Fruit fly (Drosophila melanogaster) whole organism, wandering third instar larva: ENCODE results near the gene Pnn.

Source experiments
- Abd-B ChIP-seq: fragments of >200 bp; optimal IDR thresholded peaks from 2 replicates; lab custom pipeline; 2017; ENCODE audit warnings: missing biosample characterization, missing genetic modification characterization
- CG32264 ChIP-seq: fragments of 200-800 bp; sonication (Bioruptor generic); optimal IDR thresholded peaks from 2 replicates; lab custom pipeline; 2016; ENCODE audit warnings: missing biosample characterization, missing genetic modification characterization
- CG9705 ChIP-seq: fragments of 200-800 bp; sonication (Bioruptor generic); optimal IDR thresholded peaks from 2 replicates; lab custom pipeline; 2018; ENCODE audit warnings: missing biosample characterization, mild to moderate bottlenecking, missing genetic modification characterization
- CrebA ChIP-seq: fragments of 200-800 bp; sonication (Bioruptor generic); optimal IDR thresholded peaks from 2 replicates; lab custom pipeline; 2016; ENCODE audit warnings: missing biosample characterization, mild to moderate bottlenecking, missing genetic modification characterization, borderline replicate concordance
- Dfd ChIP-seq: fragments of >200 bp; optimal IDR thresholded peaks from 2 replicates; lab custom pipeline; 2017; ENCODE audit warnings: missing biosample characterization, missing genetic modification characterization
- Dif ChIP-seq: fragments of 200-275, 200-300 bp; sonication (Bioruptor generic); optimal IDR thresholded peaks from 2 replicates; lab custom pipeline; 2018; ENCODE audit warnings: missing biosample characterization, missing genetic modification characterization; ENCODE audit not compliant: partially characterized antibody
- GATAd ChIP-seq: sonication (Bioruptor generic); optimal IDR thresholded peaks from 2 replicates; lab custom pipeline; 2016; ENCODE audit warnings: missing biosample characterization, missing genetic modification characterization
- HLH106 ChIP-seq: fragments of 200-800 bp; optimal IDR thresholded peaks from 3 replicates; lab custom pipeline; 2019; ENCODE audit warnings: missing biosample characterization, mild to moderate bottlenecking, missing genetic modification characterization, moderate library complexity
- Hnf4 ChIP-seq: fragments of 200-800 bp; sonication (Bioruptor generic); optimal IDR thresholded peaks from 2 replicates; lab custom pipeline; 2016; ENCODE audit warnings: missing biosample characterization, mild to moderate bottlenecking, missing genetic modification characterization
- Hr78 ChIP-seq: fragments of >200 bp; optimal IDR thresholded peaks from 2 replicates; lab custom pipeline; 2017; ENCODE audit warnings: missing biosample characterization, missing genetic modification characterization
- Hr83 ChIP-seq: fragments of 200-300 bp; sonication (Bioruptor generic); optimal IDR thresholded peaks from 2 replicates; lab custom pipeline; 2016; ENCODE audit warnings: missing biosample characterization, mild to moderate bottlenecking, missing genetic modification characterization, moderate library complexity; ENCODE audit not compliant: poor library complexity, severe bottlenecking
- Jra ChIP-seq: sonication (Bioruptor generic); optimal IDR thresholded peaks from 2 replicates; lab custom pipeline; 2016; ENCODE audit warnings: missing biosample characterization, missing genetic modification characterization
- Mio ChIP-seq: sonication (Bioruptor generic); optimal IDR thresholded peaks from 2 replicates; lab custom pipeline; 2016; ENCODE audit warnings: missing biosample characterization, missing genetic modification characterization
- Myc ChIP-seq: fragments of >200 bp; optimal IDR thresholded peaks from 2 replicates; lab custom pipeline; 2017
- N ChIP-seq: fragments of >200 bp; optimal IDR thresholded peaks from 2 replicates; lab custom pipeline; 2018; ENCODE audit warnings: missing biosample characterization, missing external identifiers, missing genetic modification characterization
- OdsH ChIP-seq: fragments of 200-800 bp; sonication (Bioruptor generic); optimal IDR thresholded peaks from 2 replicates; lab custom pipeline; 2016; ENCODE audit warnings: missing biosample characterization, mild to moderate bottlenecking, missing genetic modification characterization
- Rel ChIP-seq, 2 experiments: fragments of 200-800 bp; sonication (Bioruptor generic) in 1 of 2; optimal IDR thresholded peaks; 2 replicates in 1 of 2; 3 replicates in 1 of 2; lab custom pipeline; 2016 to 2019; ENCODE audit warnings: mild to moderate bottlenecking in 2 of 2, missing biosample characterization in 2 of 2, missing genetic modification characterization in 2 of 2, moderate library complexity in 1 of 2
- Sp1 ChIP-seq: fragments of 200-800 bp; sonication (Bioruptor generic); optimal IDR thresholded peaks from 3 replicates; lab custom pipeline; 2019; ENCODE audit warnings: missing biosample characterization, mild to moderate bottlenecking, missing genetic modification characterization, moderate library complexity
- Vsx2 ChIP-seq: fragments of 200-300, 225-300 bp; sonication (Bioruptor generic); optimal IDR thresholded peaks from 2 replicates; lab custom pipeline; 2018; ENCODE audit warnings: missing biosample characterization, missing genetic modification characterization; ENCODE audit not compliant: partially characterized antibody
- br ChIP-seq: fragments of 200-800 bp; sonication (Bioruptor generic); optimal IDR thresholded peaks from 2 replicates; lab custom pipeline; 2016; ENCODE audit warnings: missing biosample characterization, missing genetic modification characterization
- brk ChIP-seq: fragments of 200-800 bp; sonication (Bioruptor generic); optimal IDR thresholded peaks from 2 replicates; lab custom pipeline; 2016; ENCODE audit warnings: missing biosample characterization, mild to moderate bottlenecking, missing genetic modification characterization
- dl ChIP-seq, 2 experiments: fragments of 175-275, 200-275 bp in 1 of 2; fragments of 200-275 bp in 1 of 2; sonication (Bioruptor generic); optimal IDR thresholded peaks; lab custom pipeline; 2018; ENCODE audit warnings: mild to moderate bottlenecking in 2 of 2, missing biosample characterization in 2 of 2, missing genetic modification characterization in 2 of 2, moderate library complexity in 2 of 2; ENCODE audit not compliant: partially characterized antibody in 2 of 2, insufficient read depth in 1 of 2
- dmrt93B ChIP-seq: fragments of 200-800 bp; sonication (Bioruptor generic); optimal IDR thresholded peaks from 2 replicates; lab custom pipeline; 2018; ENCODE audit warnings: missing biosample characterization, mild to moderate bottlenecking, missing genetic modification characterization
- dsf ChIP-seq: sonication (Bioruptor generic); optimal IDR thresholded peaks from 2 replicates; lab custom pipeline; 2016; ENCODE audit warnings: missing biosample characterization, missing genetic modification characterization, borderline replicate concordance
- ey ChIP-seq: fragments of 200-800 bp; sonication (Bioruptor generic); optimal IDR thresholded peaks from 2 replicates; lab custom pipeline; 2016; ENCODE audit warnings: missing biosample characterization, missing genetic modification characterization
- foxo ChIP-seq, 2 experiments: fragments of 200-800 bp; sonication (Bioruptor generic); optimal IDR thresholded peaks; 2 replicates in 1 of 2; 3 replicates in 1 of 2; lab custom pipeline; 2016 to 2017; ENCODE audit warnings: missing biosample characterization in 2 of 2, missing genetic modification characterization in 2 of 2
- fru ChIP-seq: fragments of 200-800 bp; sonication (Bioruptor generic); optimal IDR thresholded peaks from 3 replicates; lab custom pipeline; 2016; ENCODE audit warnings: missing biosample characterization, mild to moderate bottlenecking, missing genetic modification characterization
- h ChIP-seq: fragments of 200-800 bp; sonication (Bioruptor generic); optimal IDR thresholded peaks from 3 replicates; lab custom pipeline; 2016; ENCODE audit warnings: missing biosample characterization, mild to moderate bottlenecking, missing genetic modification characterization
- jim ChIP-seq: fragments of 175-275, 200-325 bp; sonication (Bioruptor generic); optimal IDR thresholded peaks from 2 replicates; lab custom pipeline; 2016; ENCODE audit warnings: missing biosample characterization, mild to moderate bottlenecking, missing genetic modification characterization
- lola ChIP-seq: fragments of >200 bp; optimal IDR thresholded peaks from 2 replicates; lab custom pipeline; 2017; ENCODE audit warnings: missing biosample characterization, missing genetic modification characterization
- pan ChIP-seq: fragments of >200 bp; optimal IDR thresholded peaks from 2 replicates; lab custom pipeline; 2017
- psq ChIP-seq: fragments of 200-800 bp; sonication (Bioruptor generic); optimal IDR thresholded peaks from 3 replicates; lab custom pipeline; 2017; ENCODE audit warnings: missing biosample characterization, mild to moderate bottlenecking, missing genetic modification characterization, moderate library complexity
- rgr ChIP-seq: fragments of 200-800 bp; sonication (Bioruptor generic); optimal IDR thresholded peaks from 3 replicates; lab custom pipeline; 2016; ENCODE audit warnings: missing biosample characterization, mild to moderate bottlenecking, missing genetic modification characterization
- sage ChIP-seq: fragments of 200-800 bp; sonication (Bioruptor generic); optimal IDR thresholded peaks from 2 replicates; lab custom pipeline; 2016; ENCODE audit warnings: missing biosample characterization, mild to moderate bottlenecking, missing genetic modification characterization
- sv ChIP-seq: fragments of 200-800 bp; sonication (Bioruptor generic); optimal IDR thresholded peaks from 3 replicates; lab custom pipeline; 2016; ENCODE audit warnings: missing biosample characterization, missing genetic modification characterization
- tai ChIP-seq: sonication (Bioruptor generic); optimal IDR thresholded peaks from 2 replicates; lab custom pipeline; 2016; ENCODE audit warnings: missing biosample characterization, missing genetic modification characterization
- usp ChIP-seq: fragments of >200 bp; optimal IDR thresholded peaks from 2 replicates; lab custom pipeline; 2017; ENCODE audit warnings: missing biosample characterization, missing genetic modification characterization
- woc ChIP-seq: sonication (Bioruptor generic); optimal IDR thresholded peaks from 2 replicates; lab custom pipeline; 2016; ENCODE audit warnings: missing biosample characterization, mild to moderate bottlenecking, missing genetic modification characterization

The Pnn gene

DNA sequence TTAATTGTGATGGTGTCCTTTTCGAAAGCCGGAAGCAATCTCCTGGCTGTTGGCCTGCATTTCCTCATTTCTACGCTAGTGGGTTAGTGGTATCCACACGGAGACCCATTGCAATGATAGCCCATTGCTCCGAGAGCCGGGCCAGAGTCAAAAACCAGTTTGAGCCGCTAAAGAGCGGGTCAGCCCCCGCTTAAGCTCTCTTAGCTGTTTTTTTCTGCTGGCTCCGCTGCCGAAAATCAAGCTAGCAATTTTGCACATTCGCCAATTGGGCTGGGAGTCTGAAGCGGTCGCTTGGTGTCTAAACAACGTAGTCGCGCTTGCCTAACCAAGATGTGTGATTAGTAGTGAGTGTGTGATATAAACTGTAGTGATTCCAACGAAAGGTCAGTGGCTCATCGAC lies 39.1 kb downstream of the Pnn start, which contains the start of gene CG12947:
Gene CG12947 (plus strand): TSS at position 301 of the 400 bp plus-strand sequence.
- TF ChIP-seq Abd-B (GFP tag; lab: Kevin White, UChicago) (no peak), Jra (GFP tag; lab: Kevin White, UChicago) (no peak), psq (GFP tag; lab: Kevin White, UChicago) (no peak), foxo (GFP tag; optimal IDR thresholded peaks at IDR 0.05; lab: Kevin White, UChicago) (no peak), h (no peak), sv (GFP tag; lab: Kevin White, UChicago) (no peak), jim (no peak)
- TF ChIP-seq, all 38 proteins: peak for 0

DNA sequence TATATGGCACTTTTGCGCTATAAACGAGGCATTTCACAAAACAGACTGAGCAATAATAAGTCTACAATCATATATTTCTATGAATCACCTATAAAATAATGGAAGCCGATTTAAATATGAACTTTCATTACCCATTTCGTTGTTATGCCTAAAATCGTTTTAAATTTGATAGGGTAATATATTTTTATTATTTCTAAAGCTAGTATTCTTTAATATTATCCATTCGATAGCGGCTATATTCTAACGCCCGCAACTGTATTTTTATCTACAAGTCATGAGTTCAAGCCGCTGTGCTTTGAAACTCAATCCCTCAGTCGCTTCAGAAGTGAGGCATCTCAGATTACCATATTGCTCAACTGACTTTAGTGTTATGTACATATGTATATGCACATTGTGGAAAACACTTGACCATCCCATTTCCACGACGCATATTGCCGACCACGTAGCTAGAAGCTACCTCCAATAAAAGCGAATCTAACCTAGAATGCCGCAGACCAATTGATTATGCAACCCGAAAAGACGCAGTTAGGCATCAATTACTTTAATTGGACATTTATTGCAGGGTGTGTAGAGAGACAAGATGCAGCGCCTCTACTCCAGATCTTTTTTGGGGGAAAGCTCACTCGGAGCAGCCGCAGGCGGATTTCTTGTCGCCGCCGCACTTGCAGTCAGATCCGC lies 42.7 kb downstream of the Pnn start:
- TF ChIP-seq Hnf4 (GFP tag; lab: Kevin White, UChicago) (peak; percentile 33), fru (GFP tag; lab: Kevin White, UChicago) (no peak)

DNA sequence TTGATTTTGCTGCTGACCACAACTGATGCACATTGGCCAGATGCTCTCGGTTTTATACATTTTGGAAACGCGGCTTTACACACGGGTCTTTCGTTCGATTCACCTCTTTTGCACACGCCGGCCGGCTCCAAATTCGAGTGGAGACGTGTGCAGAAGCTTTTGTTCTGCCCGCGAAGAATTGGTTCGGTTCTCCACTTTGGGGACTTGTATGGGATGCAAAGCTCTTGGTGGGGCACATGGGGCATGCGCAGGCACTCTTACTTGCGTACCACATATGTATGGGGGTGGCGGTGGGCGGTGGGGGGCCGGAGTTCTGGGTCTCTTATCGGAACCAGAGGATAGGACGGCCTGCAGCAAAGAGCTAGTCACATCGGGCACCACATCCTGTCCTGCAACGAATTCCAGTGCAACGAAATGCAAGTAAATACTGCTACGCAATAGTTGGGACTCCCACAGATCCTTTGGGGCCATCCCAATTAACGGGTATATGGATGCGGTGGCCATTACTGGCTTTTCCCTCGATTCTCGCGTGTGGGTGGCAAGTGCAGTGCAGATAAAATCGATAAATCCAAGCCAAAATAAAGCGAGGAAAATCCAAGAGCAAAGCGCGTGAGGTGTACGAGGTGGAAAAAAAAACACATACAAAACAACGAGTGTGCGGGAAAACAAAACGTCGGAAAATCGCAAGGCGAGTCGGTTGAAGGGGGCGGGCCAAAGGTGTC lies 43.8 kb downstream of the Pnn start, which contains the start of the genes MtnA and CG8500:
Gene MtnA (minus strand): TSS at position 30 of the 722 bp plus-strand sequence.
Gene CG8500 (plus strand): TSS at position 313 of the 722 bp plus-strand sequence.
- TF ChIP-seq tai (no peak), lola (GFP tag; lab: Kevin White, UChicago) (no peak), dsf (GFP tag; lab: Kevin White, UChicago) (no peak), fru (GFP tag; lab: Kevin White, UChicago) (no peak), OdsH (no peak), CG9705 (GFP tag; lab: Kevin White, UChicago) (no peak), HLH106 (no peak), Abd-B (GFP tag; lab: Kevin White, UChicago) (no peak), N (no peak), usp (no peak), ey (no peak), sv (GFP tag; lab: Kevin White, UChicago) (no peak), Mio (GFP tag; lab: Kevin White, UChicago) (no peak), brk (GFP tag; lab: Kevin White, UChicago) (no peak), dmrt93B (no peak), CrebA (GFP tag; lab: Kevin White, UChicago) (no peak), Jra (GFP tag; lab: Kevin White, UChicago) (no peak), Dfd (GFP tag; lab: Kevin White, UChicago) (no peak), CG32264 (GFP tag; lab: Kevin White, UChicago) (no peak), sage (GFP tag; lab: Kevin White, UChicago) (no peak), GATAd (no peak), Hr78 (no peak), psq (GFP tag; lab: Kevin White, UChicago) (no peak), br (no peak), dl (GFP tag; optimal IDR thresholded peaks at IDR 0.05; lab: Kevin White, UChicago; ENCODE audit: insufficient read depth in 1 of 2, partially characterized antibody in 2 of 2) (peak; percentile 97 to 99), Vsx2 (GFP tag; lab: Kevin White, UChicago) (peak; percentile 100), woc (GFP tag; lab: Kevin White, UChicago) (no peak), foxo (GFP tag; optimal IDR thresholded peaks at IDR 0.05; lab: Kevin White, UChicago) (peak in 1 of 2 experiments; percentile 8), Hr83 (GFP tag; lab: Kevin White, UChicago) (no peak), Dif (GFP tag; lab: Kevin White, UChicago) (peak; percentile 100), Rel (GFP tag; optimal IDR thresholded peaks at IDR 0.05; lab: Kevin White, UChicago) (no peak), Rel (tag; optimal IDR thresholded peaks at IDR 0.05; lab: Kevin White, UChicago) (peak; percentile 54), rgr (GFP tag; lab: Kevin White, UChicago) (peak; percentile 48), Hnf4 (GFP tag; lab: Kevin White, UChicago) (no peak), Sp1 (GFP tag; lab: Kevin White, UChicago) (no peak), Myc (lab: Kevin White, UChicago) (peak; percentile 8), jim (no peak), pan (lab: Kevin White, UChicago) (no peak), h (peak; percentile 17)
- TF ChIP-seq, all 38 proteins: peak for 8
